Worm (Caenorhabditis elegans): ENCODE data around the gene smvt-1.

DNA sequence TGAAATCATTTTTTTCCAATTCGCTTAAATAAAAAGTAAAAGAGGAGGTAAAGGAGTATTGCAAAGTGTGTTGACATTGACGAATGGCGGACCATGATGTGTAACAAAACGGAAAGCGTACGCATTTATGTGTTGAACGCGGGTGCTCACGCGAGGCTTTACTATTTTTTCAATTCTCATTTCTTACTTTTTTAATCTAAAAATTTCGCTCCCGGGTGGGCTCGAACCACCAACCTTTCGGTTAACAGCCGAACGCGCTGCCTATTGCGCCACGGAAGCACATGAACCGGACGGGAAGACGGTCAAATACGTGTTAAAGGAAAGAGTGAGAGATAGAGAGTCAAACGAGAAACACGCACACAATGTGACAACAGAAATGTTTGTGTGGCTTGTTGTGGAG lies 538 bp upstream of the smvt-1 start:
- no peak for TF ChIP-seq dpl-1 (GFP tag; optimal IDR thresholded peaks at IDR 0.05)
- TF ChIP-seq athp-1 (tag; optimal IDR thresholded peaks at IDR 0.05) = no peak
- TF ChIP-seq unc-130 (GFP tag; optimal IDR thresholded peaks at IDR 0.05) = no peak
- TF ChIP-seq mxl-1 (tag; optimal IDR thresholded peaks at IDR 0.05) = peak; percentile 63
- TF ChIP-seq hmg-20 (GFP tag; IDR thresholded peaks at IDR 0.05) = peak; percentile 69; the same call in 1 of the 2 replicates
- no peak for TF ChIP-seq unc-62 (GFP tag; optimal IDR thresholded peaks at IDR 0.05)
- TF ChIP-seq ama-1 (optimal IDR thresholded peaks at IDR 0.05) = no peak
- TF ChIP-seq ama-1 (GFP tag; optimal IDR thresholded peaks at IDR 0.05) = peak; percentile 13 to 80
- peak; percentile 56 for TF ChIP-seq snpc-4 (GFP tag; optimal IDR thresholded peaks at IDR 0.05)
- peak in 3 of 4 experiments; percentile 62 to 77 (median 73) for TF ChIP-seq snpc-4 (tag; optimal IDR thresholded peaks at IDR 0.05)
- peak; percentile 22 to 43 for TF ChIP-seq let-607 (tag; optimal IDR thresholded peaks at IDR 0.05)
- TF ChIP-seq pha-4 (tag; optimal IDR thresholded peaks at IDR 0.05) = no peak
- TF ChIP-seq bed-1 (GFP tag; IDR thresholded peaks at IDR 0.05) = no peak

Measured in whole organism, young adult.